Worm (Caenorhabditis elegans) whole organism, young adult: Measurements from ENCODE around the gene Y54E2A.10.

Experiments
- F22D6.2 ChIP-seq: sonication (generic microtip); optimal IDR thresholded peaks from 2 replicates; lab custom pipeline; 2016; ENCODE audit warnings: mild to moderate bottlenecking, missing genetic modification characterization, missing compliant biosample characterization
- F52B5.7 ChIP-seq: sonication (generic microtip); optimal IDR thresholded peaks from 2 replicates; lab custom pipeline; 2016; ENCODE audit warnings: mild to moderate bottlenecking, missing genetic modification characterization, missing compliant biosample characterization
- K12H6.12 ChIP-seq: fragments of 200-800 bp; sonication (Bioruptor generic); optimal IDR thresholded peaks from 2 replicates; lab custom pipeline; 2018; ENCODE audit warnings: mild to moderate bottlenecking, missing genetic modification characterization, missing compliant biosample characterization
- aptf-3 ChIP-seq: fragments of 200-800 bp; sonication (Bioruptor generic); IDR thresholded peaks from 2 replicates; pipeline ENCODE4 v1.3.6; 2022; ENCODE audit warnings: missing genetic modification characterization, missing compliant biosample characterization
- ceh-27 ChIP-seq: fragments of 200-800 bp; sonication (Bioruptor generic); optimal IDR thresholded peaks from 2 replicates; lab custom pipeline; 2018; ENCODE audit warnings: mild to moderate bottlenecking, missing genetic modification characterization, moderate library complexity, missing compliant biosample characterization
- efl-1 ChIP-seq: fragments of 150-350 bp; optimal IDR thresholded peaks from 2 replicates; lab custom pipeline; 2014; ENCODE audit warnings: missing biosample characterization, missing genetic modification reagents, missing genetic modification characterization
- nhr-27 ChIP-seq: fragments of 200-800 bp; sonication (Bioruptor generic); optimal IDR thresholded peaks from 2 replicates; lab custom pipeline; 2018; ENCODE audit warnings: mild to moderate bottlenecking, missing genetic modification characterization, moderate library complexity, missing compliant biosample characterization
- pha-4 ChIP-seq: fragments of 150-350 bp; sonication (generic microtip); optimal IDR thresholded peaks from 2 replicates; lab custom pipeline; 2014; ENCODE audit warnings: missing biosample characterization, missing genetic modification reagents, missing genetic modification characterization
- snpc-1.3 ChIP-seq: sonication (generic microtip); optimal IDR thresholded peaks from 2 replicates; lab custom pipeline; 2017; ENCODE audit warnings: missing genetic modification characterization, mild to moderate bottlenecking, missing compliant biosample characterization, antibody characterized with exemption, moderate library complexity, missing genotype, missing genetic modification reagents; ENCODE audit not compliant: insufficient read depth
- snpc-4 ChIP-seq, 5 experiments: fragments of 150-350 bp in 1 of 5; sonication (generic microtip) in 4 of 5; optimal IDR thresholded peaks; 2 replicates each; lab custom pipeline; 2014 to 2018; ENCODE audit warnings: missing genetic modification characterization in 5 of 5, missing biosample characterization in 3 of 5, antibody characterized with exemption in 2 of 5, mild to moderate bottlenecking in 2 of 5, missing compliant biosample characterization in 2 of 5, missing genotype in 2 of 5, moderate library complexity in 2 of 5, missing genetic modification reagents in 1 of 5
- ztf-22 ChIP-seq: fragments of 200-800 bp; sonication (Bioruptor generic); optimal IDR thresholded peaks from 2 replicates; lab custom pipeline; 2018; ENCODE audit warnings: mild to moderate bottlenecking, missing genetic modification characterization, moderate library complexity, missing compliant biosample characterization

DNA sequence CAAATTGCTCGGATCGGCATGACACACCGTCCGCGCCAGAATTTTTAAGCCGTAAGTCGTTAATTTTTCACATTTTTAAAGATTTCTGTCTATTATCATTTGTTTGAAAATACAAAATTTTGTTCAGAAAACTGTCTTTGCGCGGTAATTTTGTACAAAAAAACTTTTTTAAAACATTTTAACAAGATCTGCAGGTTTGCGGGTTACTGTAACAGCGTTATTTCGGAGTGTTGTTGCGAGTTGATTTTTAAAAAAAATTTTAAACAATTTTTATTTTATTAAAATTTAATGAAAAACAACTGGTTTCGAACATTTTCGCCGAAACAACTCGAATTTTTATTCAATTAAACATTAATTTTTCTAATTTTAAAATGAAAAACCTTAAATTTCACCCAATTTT is 22.3 kb downstream of the Y54E2A.10 start:
- TF ChIP-seq F22D6.2 (tag; lab: Kevin White, UChicago) (no peak), pha-4 (tag; lab: Kevin White, UChicago) (no peak), nhr-27 (tag; lab: Kevin White, UChicago) (no peak), efl-1 (GFP tag; lab: Kevin White, UChicago) (no peak), F52B5.7 (no peak), snpc-4 (GFP tag; optimal IDR thresholded peaks at IDR 0.05; lab: Kevin White, UChicago) (no peak), snpc-4 (tag; optimal IDR thresholded peaks at IDR 0.05; lab: Kevin White, UChicago) (no peak), K12H6.12 (tag; lab: Kevin White, UChicago) (no peak), snpc-1.3 (tag; lab: Kevin White, UChicago) (no peak), ceh-27 (GFP tag; lab: Kevin White, UChicago) (no peak), aptf-3 (GFP tag; lab: Robert Waterston, UW) (no peak), ztf-22 (GFP tag; lab: Kevin White, UChicago) (no peak)
